Fruit fly (Drosophila melanogaster) whole organism: ENCODE measurements around the gene CG13738.

ENCODE experiments used
- CG8478 ChIP-seq: fragments of >200 bp; optimal IDR thresholded peaks from 2 replicates; lab custom pipeline; 2018; ENCODE audit warnings: inconsistent platforms
- Dll ChIP-seq: fragments of >200 bp; optimal IDR thresholded peaks from 2 replicates; lab custom pipeline; 2017
- pan ChIP-seq: fragments of >200 bp; optimal IDR thresholded peaks from 2 replicates; lab custom pipeline; 2017
- usp ChIP-seq: fragments of >200 bp; optimal IDR thresholded peaks from 2 replicates; lab custom pipeline; 2017; ENCODE audit warnings: missing biosample characterization, missing genetic modification characterization, mixed read lengths

DNA sequence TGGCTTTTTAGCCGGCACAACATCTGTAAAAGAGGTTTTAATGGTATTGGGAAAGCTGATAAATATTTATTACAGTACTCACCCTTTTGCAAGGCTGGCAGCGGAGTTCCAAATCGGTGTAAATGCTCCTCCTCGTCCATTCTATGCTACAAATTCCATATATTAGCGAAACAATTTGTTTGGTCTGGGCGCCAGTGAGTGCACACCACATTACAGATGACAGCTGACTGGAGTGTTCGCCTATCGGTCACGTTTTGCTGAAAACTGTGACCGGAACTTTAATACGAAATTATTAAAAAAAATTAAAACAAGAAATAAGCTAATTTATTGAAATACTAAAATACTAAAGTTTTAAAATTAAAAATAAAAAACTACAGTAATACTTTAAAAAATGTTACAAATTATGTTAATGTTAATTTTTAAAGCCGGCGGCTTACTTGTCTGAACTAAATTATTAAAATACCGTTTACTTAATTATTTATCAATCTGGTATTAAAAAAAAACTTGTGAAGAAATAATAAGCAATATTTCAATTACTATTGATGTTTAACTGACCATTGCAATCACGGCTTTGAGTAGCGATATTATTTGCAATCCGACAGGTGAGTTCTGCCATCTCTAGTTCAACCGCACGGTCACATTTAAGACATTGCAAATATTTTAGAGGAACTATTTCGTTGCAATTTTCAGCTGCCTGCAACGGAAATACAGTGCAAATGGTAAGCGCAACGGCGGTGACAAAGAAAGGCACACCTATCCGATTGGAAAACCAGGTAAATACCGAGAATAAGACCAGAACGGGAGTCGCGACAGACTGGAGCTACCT lies 44.3 kb downstream of the CG13738 start, which contains the start of the genes CG8833 and DCTN1-p150:
- TF ChIP-seq pan (lab: Kevin White, UChicago) (no peak), CG8478 (lab: Kevin White, UChicago) (no peak), usp (GFP tag; lab: Kevin White, UChicago) (no peak), Dll (lab: Kevin White, UChicago) (no peak)
